Worm (Caenorhabditis elegans) whole organism, L4/young adult: Measurements from ENCODE around the gene clec-55.

Source experiments
- W03F9.2 ChIP-seq: fragments of 150-350 bp; optimal IDR thresholded peaks from 2 replicates; lab custom pipeline; 2014; ENCODE audit warnings: missing biosample characterization, missing genetic modification characterization
- dao-5 ChIP-seq: sonication (generic microtip); optimal IDR thresholded peaks from 2 replicates; lab custom pipeline; 2016; ENCODE audit warnings: missing genotype, missing genetic modification characterization, moderate library complexity, missing compliant biosample characterization
- him-1 ChIP-seq: sonication (generic microtip); optimal IDR thresholded peaks from 2 replicates; lab custom pipeline; 2016; ENCODE audit warnings: missing genotype, missing genetic modification reagents, missing genetic modification characterization, missing compliant biosample characterization

The clec-55 gene

DNA sequence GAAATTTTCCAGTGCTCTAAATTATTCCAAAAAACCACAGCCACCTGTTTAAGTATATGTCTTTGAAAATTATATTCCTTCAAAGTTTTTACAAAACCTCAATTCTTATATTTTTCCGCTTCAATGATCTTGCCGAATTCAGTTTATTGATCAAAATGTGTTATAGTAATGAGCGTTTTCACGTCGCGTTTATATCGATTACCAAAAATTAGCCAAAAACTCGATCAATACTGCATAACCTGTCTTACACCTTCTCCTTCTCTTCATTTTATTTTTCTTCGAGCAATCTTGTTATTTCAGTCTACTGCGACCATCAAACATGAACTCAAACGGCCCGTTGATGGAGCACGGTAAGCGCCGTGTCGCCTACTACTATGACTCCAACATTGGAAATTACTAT, 46.0 kb downstream of the clec-55 start, which contains the start of gene hda-1:
TSS of gene hda-1 (plus strand) at position 301 of the 400 bp plus-strand sequence.
- TF ChIP-seq W03F9.2 (tag; lab: Kevin White, UChicago) (no peak), dao-5 (tag; lab: Kevin White, UChicago) (no peak), him-1 (tag; lab: Kevin White, UChicago) (no peak)

DNA sequence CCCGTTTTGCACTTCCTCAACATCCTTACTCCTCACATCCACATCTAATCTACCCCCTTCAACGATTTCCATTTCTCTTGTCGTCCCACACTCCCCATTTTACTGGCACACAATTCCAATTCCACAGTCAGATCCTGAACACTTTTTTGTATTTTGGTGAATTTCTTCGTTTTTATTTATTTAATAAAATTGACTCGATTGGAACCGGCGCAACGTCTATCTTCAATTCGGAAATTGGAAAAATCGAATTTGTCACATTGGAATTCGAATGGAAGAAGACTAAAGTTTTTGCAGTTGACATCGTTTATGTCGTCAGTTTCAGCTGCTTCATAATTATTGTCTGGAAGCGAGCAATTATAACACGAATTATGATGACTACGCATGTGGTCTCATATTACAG, 48.1 kb downstream of the clec-55 start:
- TF ChIP-seq dao-5 (tag; lab: Kevin White, UChicago) (no peak), him-1 (tag; lab: Kevin White, UChicago) (no peak), W03F9.2 (tag; lab: Kevin White, UChicago) (no peak)

DNA sequence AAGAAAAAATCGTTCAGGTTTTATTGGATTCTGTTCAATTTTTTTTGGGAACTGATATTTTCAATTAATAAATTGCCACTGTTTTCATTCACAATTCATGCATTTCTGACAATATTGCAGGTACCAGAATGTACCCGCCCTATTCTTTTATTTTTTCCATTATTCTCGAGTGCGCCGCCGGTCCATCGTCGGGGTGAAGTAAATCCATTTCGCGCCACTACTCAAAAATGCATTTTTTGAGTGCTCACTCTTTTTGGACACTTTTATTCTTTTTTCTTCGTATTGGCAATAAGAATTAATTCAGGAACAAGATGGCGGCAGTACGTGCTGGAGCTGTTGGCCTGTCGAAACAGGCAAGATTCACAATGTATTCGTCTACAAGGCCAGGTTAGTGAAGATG, 51.7 kb downstream of the clec-55 start, which contains the start of gene kcnl-4:
TSS of gene kcnl-4 (plus strand) at position 301 of the 400 bp plus-strand sequence.
- TF ChIP-seq dao-5 (tag; lab: Kevin White, UChicago) (no peak), him-1 (tag; lab: Kevin White, UChicago) (no peak), W03F9.2 (tag; lab: Kevin White, UChicago) (no peak)
